Worm (Caenorhabditis elegans) whole organism, late embryonic: ENCODE results near the gene dhs-31.

Source experiments
- C38D4.7 ChIP-seq: fragments of 200-800 bp; sonication (Bioruptor generic); optimal IDR thresholded peaks from 2 replicates; lab custom pipeline; 2018; ENCODE audit warnings: mild to moderate bottlenecking, missing genetic modification characterization, moderate library complexity, missing compliant biosample characterization
- ceh-18 ChIP-seq: sonication (generic microtip); optimal IDR thresholded peaks from 2 replicates; lab custom pipeline; 2016; ENCODE audit warnings: missing genetic modification characterization, missing compliant biosample characterization
- ceh-30 ChIP-seq: fragments of 150-350 bp; optimal IDR thresholded peaks from 2 replicates; lab custom pipeline; 2014; ENCODE audit warnings: missing biosample characterization, missing genetic modification characterization
- ceh-31 ChIP-seq: sonication (generic microtip); optimal IDR thresholded peaks from 2 replicates; lab custom pipeline; 2016; ENCODE audit warnings: missing genetic modification characterization, missing compliant biosample characterization
- ceh-34 ChIP-seq: sonication (generic microtip); optimal IDR thresholded peaks from 2 replicates; lab custom pipeline; 2016; ENCODE audit warnings: mild to moderate bottlenecking, missing genetic modification characterization, missing compliant biosample characterization
- ceh-48 ChIP-seq: sonication (generic microtip); optimal IDR thresholded peaks from 2 replicates; lab custom pipeline; 2016; ENCODE audit warnings: missing genetic modification characterization, inconsistent platforms, missing compliant biosample characterization
- gmeb-2 ChIP-seq: sonication (generic microtip); optimal IDR thresholded peaks from 2 replicates; lab custom pipeline; 2016; ENCODE audit warnings: missing genetic modification characterization, inconsistent platforms, missing compliant biosample characterization
- nhr-11 ChIP-seq: fragments of 150-350 bp; optimal IDR thresholded peaks from 2 replicates; lab custom pipeline; 2014; ENCODE audit warnings: missing biosample characterization, missing genetic modification characterization
- rnt-1 ChIP-seq: sonication (generic microtip); optimal IDR thresholded peaks from 2 replicates; lab custom pipeline; 2016; ENCODE audit warnings: missing genetic modification characterization, missing compliant biosample characterization
- sdc-2 ChIP-seq: sonication (generic microtip); optimal IDR thresholded peaks from 2 replicates; lab custom pipeline; 2016; ENCODE audit warnings: missing genotype, missing genetic modification characterization, missing compliant biosample characterization

DNA sequence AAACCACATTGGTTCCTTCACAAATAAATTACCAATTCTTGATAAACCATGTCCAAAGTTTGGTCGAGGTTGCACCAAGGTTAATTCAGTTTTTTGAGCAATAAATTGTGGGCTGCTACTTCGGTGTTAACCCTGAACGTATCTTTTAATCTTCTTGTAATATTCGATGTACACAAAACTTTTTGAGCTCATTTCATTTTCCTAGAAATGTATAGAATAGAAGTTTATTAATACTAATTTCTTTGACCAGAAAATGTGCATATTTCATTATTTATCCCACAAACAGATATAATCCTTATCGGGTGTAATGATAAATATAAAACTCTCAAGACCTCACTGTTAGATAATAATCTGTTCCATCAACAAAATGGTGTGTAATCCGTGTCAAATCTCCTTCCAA lies 23.2 kb upstream of the dhs-31 start:
- TF ChIP-seq ceh-31 (no peak), gmeb-2 (tag; lab: Kevin White, UChicago) (no peak), C38D4.7 (GFP tag; lab: Kevin White, UChicago) (no peak), rnt-1 (tag; lab: Kevin White, UChicago) (no peak), sdc-2 (no peak), nhr-11 (no peak), ceh-30 (tag; lab: Kevin White, UChicago) (no peak), ceh-34 (tag; lab: Kevin White, UChicago) (no peak), ceh-18 (tag; lab: Kevin White, UChicago) (no peak), ceh-48 (tag; lab: Kevin White, UChicago) (no peak)
